Worm (Caenorhabditis elegans) whole organism, young adult: Measurements from ENCODE around the gene sid-5.

Experiments
- lin-35 ChIP-seq, 3 experiments: fragments of 150-350 bp in 2 of 3; sonication (generic microtip) in 1 of 3; optimal IDR thresholded peaks; 2 replicates each; lab custom pipeline; 2014 to 2018; ENCODE audit warnings: missing biosample characterization in 3 of 3, missing genetic modification characterization in 3 of 3, missing genetic modification reagents in 3 of 3
- nfya-1 ChIP-seq: sonication (generic microtip); optimal IDR thresholded peaks from 2 replicates; lab custom pipeline; 2017; ENCODE audit warnings: antibody characterized with exemption, missing compliant biosample characterization, missing genetic modification characterization, borderline replicate concordance; ENCODE audit not compliant: insufficient read depth
- pha-4 ChIP-seq: fragments of 150-350 bp; sonication (generic microtip); optimal IDR thresholded peaks from 2 replicates; lab custom pipeline; 2014; ENCODE audit warnings: missing biosample characterization, missing genetic modification reagents, missing genetic modification characterization
- unc-62 ChIP-seq: fragments of 150-350 bp; optimal IDR thresholded peaks from 2 replicates; lab custom pipeline; 2014; ENCODE audit warnings: missing biosample characterization, missing genetic modification reagents, missing genetic modification characterization

- no peak for TF ChIP-seq unc-62 (GFP tag; lab: Kevin White, UChicago)
- TF ChIP-seq lin-35 (GFP tag; optimal IDR thresholded peaks at IDR 0.05; lab: Kevin White, UChicago), result no peak
- no peak for TF ChIP-seq pha-4 (tag; lab: Kevin White, UChicago)
- no peak for TF ChIP-seq nfya-1 (tag; lab: Kevin White, UChicago)
Observed at ce11 chrX:6888208-6888607, 16.3 kb upstream of the sid-5 start.
